Worm (Caenorhabditis elegans) whole organism, young adult: ENCODE data around the gene T15B12.1.

Source experiments
- F10E7.11 ChIP-seq: sonication (generic microtip); optimal IDR thresholded peaks from 2 replicates; lab custom pipeline; 2017; ENCODE audit warnings: mild to moderate bottlenecking, missing genetic modification characterization, moderate library complexity, missing compliant biosample characterization
- K11D2.4 ChIP-seq: fragments of 200-800 bp; sonication (Bioruptor generic); IDR thresholded peaks from 2 replicates; pipeline ENCODE4 v1.3.6; 2022; ENCODE audit warnings: missing genetic modification reagents, missing genetic modification characterization, missing compliant biosample characterization
- T07F8.4 ChIP-seq: sonication (generic microtip); optimal IDR thresholded peaks from 2 replicates; lab custom pipeline; 2016; ENCODE audit warnings: mild to moderate bottlenecking, missing genetic modification characterization, moderate library complexity, missing compliant biosample characterization
- Y56A3A.18 ChIP-seq: fragments of 200-800 bp; sonication (Bioruptor generic); IDR thresholded peaks from 2 replicates; pipeline ENCODE4 v1.3.6; 2022; ENCODE audit warnings: missing genetic modification reagents, missing genetic modification characterization, missing compliant biosample characterization
- aptf-3 ChIP-seq: fragments of 200-800 bp; sonication (Bioruptor generic); IDR thresholded peaks from 2 replicates; pipeline ENCODE4 v1.3.6; 2022; ENCODE audit warnings: missing genetic modification characterization, missing compliant biosample characterization
- attf-6 ChIP-seq: fragments of 200-800 bp; sonication (Bioruptor generic); IDR thresholded peaks from 2 replicates; pipeline ENCODE4 v1.3.6; 2022; ENCODE audit warnings: missing genetic modification reagents, missing genetic modification characterization, missing compliant biosample characterization
- bed-2 ChIP-seq: fragments of 200-800 bp; sonication (Bioruptor generic); IDR thresholded peaks from 2 replicates; pipeline ENCODE4 v1.3.6; 2022; ENCODE audit warnings: missing genetic modification reagents, missing genetic modification characterization, missing compliant biosample characterization
- cebp-1 ChIP-seq, 2 experiments: fragments of 200-800 bp in 1 of 2; sonication (Bioruptor generic) in 1 of 2; sonication (generic microtip) in 1 of 2; IDR thresholded peaks in 1 of 2; optimal IDR thresholded peaks in 1 of 2; 2 replicates each; pipeline versions ENCODE4 v1.3.6 to Lab custom; 2017 to 2022; ENCODE audit warnings: missing compliant biosample characterization in 2 of 2, missing genetic modification characterization in 2 of 2, mild to moderate bottlenecking in 1 of 2, missing genetic modification reagents in 1 of 2, moderate library complexity in 1 of 2
- ceh-100 ChIP-seq: fragments of 200-800 bp; sonication (Bioruptor generic); IDR thresholded peaks from 2 replicates; pipeline ENCODE4 v1.3.6; 2022; ENCODE audit warnings: missing genetic modification reagents, missing genetic modification characterization, missing compliant biosample characterization
- ceh-91 ChIP-seq: fragments of 200-800 bp; sonication (Bioruptor generic); IDR thresholded peaks from 2 replicates; pipeline ENCODE4 v1.3.6; 2022; ENCODE audit warnings: missing genetic modification reagents, missing genetic modification characterization, missing compliant biosample characterization
- dox-1 ChIP-seq: fragments of 200-800 bp; sonication (Bioruptor generic); IDR thresholded peaks from 2 replicates; pipeline ENCODE4 v1.3.6; 2022; ENCODE audit warnings: missing genetic modification reagents, missing genetic modification characterization, missing compliant biosample characterization
- dpff-1 ChIP-seq: sonication (generic microtip); optimal IDR thresholded peaks from 2 replicates; lab custom pipeline; 2017; ENCODE audit warnings: mild to moderate bottlenecking, missing genetic modification characterization, missing compliant biosample characterization
- egl-18 ChIP-seq: fragments of 200-800 bp; sonication (Bioruptor generic); IDR thresholded peaks from 2 replicates; pipeline ENCODE4 v1.3.6; 2022; ENCODE audit warnings: missing genetic modification reagents, missing genetic modification characterization, missing compliant biosample characterization
- egl-44 ChIP-seq: fragments of 200-800 bp; sonication (Bioruptor generic); IDR thresholded peaks from 2 replicates; pipeline ENCODE4 v1.3.6; 2022; ENCODE audit warnings: missing genetic modification reagents, missing genetic modification characterization, missing compliant biosample characterization
- egrh-3 ChIP-seq: fragments of 200-800 bp; sonication (Bioruptor generic); IDR thresholded peaks from 2 replicates; pipeline ENCODE4 v1.3.6; 2022; ENCODE audit warnings: missing genetic modification reagents, missing genetic modification characterization, missing compliant biosample characterization
- hlh-12 ChIP-seq: sonication (generic microtip); optimal IDR thresholded peaks from 2 replicates; lab custom pipeline; 2016; ENCODE audit warnings: missing genetic modification characterization, missing compliant biosample characterization
- hmg-1.2 ChIP-seq: fragments of 200-800 bp; sonication (Bioruptor generic); IDR thresholded peaks from 2 replicates; pipeline ENCODE4 v1.3.6; 2022; ENCODE audit warnings: missing genetic modification reagents, missing genetic modification characterization, missing compliant biosample characterization
- hmg-20 ChIP-seq: fragments of 200-800 bp; sonication (Bioruptor generic); IDR thresholded peaks from 2 replicates; pipeline ENCODE4 v1.3.6; 2022; ENCODE audit warnings: missing genetic modification reagents, missing genetic modification characterization, missing compliant biosample characterization
- lag-1 ChIP-seq: fragments of 200-800 bp; sonication (Bioruptor generic); IDR thresholded peaks from 2 replicates; pipeline ENCODE4 v1.3.6; 2022; ENCODE audit warnings: missing genetic modification reagents, missing genetic modification characterization, missing compliant biosample characterization
- let-526 ChIP-seq: fragments of 200-800 bp; sonication (Bioruptor generic); IDR thresholded peaks from 2 replicates; pipeline ENCODE4 v1.3.6; 2022; ENCODE audit warnings: missing genetic modification reagents, missing genetic modification characterization, missing compliant biosample characterization
- lin-26 ChIP-seq: fragments of 200-800 bp; sonication (Bioruptor generic); IDR thresholded peaks from 2 replicates; pipeline ENCODE4 v1.3.6; 2022; ENCODE audit warnings: missing genetic modification reagents, missing genetic modification characterization, missing compliant biosample characterization
- lsy-27 ChIP-seq: sonication (generic microtip); optimal IDR thresholded peaks from 2 replicates; lab custom pipeline; 2017; ENCODE audit warnings: missing genetic modification characterization, mild to moderate bottlenecking, missing compliant biosample characterization, antibody characterized with exemption, missing genotype, borderline replicate concordance; ENCODE audit not compliant: insufficient read depth
- madf-3 ChIP-seq: fragments of 200-800 bp; sonication (Bioruptor generic); IDR thresholded peaks from 2 replicates; pipeline ENCODE4 v1.3.6; 2022; ENCODE audit warnings: missing genetic modification reagents, missing genetic modification characterization, missing compliant biosample characterization
- madf-6 ChIP-seq: fragments of 200-800 bp; sonication (Bioruptor generic); IDR thresholded peaks from 2 replicates; pipeline ENCODE4 v1.3.6; 2022; ENCODE audit warnings: missing genetic modification reagents, missing genetic modification characterization, missing compliant biosample characterization
- madf-8 ChIP-seq: fragments of 200-800 bp; sonication (Bioruptor generic); conservative IDR thresholded peaks from 2 replicates; pipeline ENCODE4 v1.3.6; 2022; ENCODE audit warnings: missing genetic modification reagents, missing genetic modification characterization, missing compliant biosample characterization
- nfya-2 ChIP-seq: fragments of 200-800 bp; sonication (Bioruptor generic); IDR thresholded peaks from 2 replicates; pipeline ENCODE4 v1.3.6; 2022; ENCODE audit warnings: missing genetic modification reagents, missing genetic modification characterization, missing compliant biosample characterization
- nhr-120 ChIP-seq: fragments of 200-800 bp; sonication (Bioruptor generic); IDR thresholded peaks from 2 replicates; pipeline ENCODE4 v1.3.6; 2022; ENCODE audit warnings: missing genetic modification characterization, missing compliant biosample characterization
- nhr-27 ChIP-seq: fragments of 200-800 bp; sonication (Bioruptor generic); optimal IDR thresholded peaks from 2 replicates; lab custom pipeline; 2018; ENCODE audit warnings: mild to moderate bottlenecking, missing genetic modification characterization, moderate library complexity, missing compliant biosample characterization
- nhr-80 ChIP-seq: sonication (generic microtip); optimal IDR thresholded peaks from 2 replicates; lab custom pipeline; 2016; ENCODE audit warnings: missing genetic modification characterization, missing compliant biosample characterization
- pbrm-1 ChIP-seq: fragments of 200-800 bp; sonication (Bioruptor generic); IDR thresholded peaks from 2 replicates; pipeline ENCODE4 v1.3.6; 2022; ENCODE audit warnings: missing genetic modification reagents, missing genetic modification characterization, missing compliant biosample characterization
- rec-8 ChIP-seq, 2 experiments: sonication (generic microtip); optimal IDR thresholded peaks; 2 replicates each; lab custom pipeline; 2016; ENCODE audit warnings: mild to moderate bottlenecking in 2 of 2, missing genetic modification characterization in 2 of 2, missing genetic modification reagents in 2 of 2, missing genotype in 2 of 2, missing biosample characterization in 1 of 2, missing compliant biosample characterization in 1 of 2, moderate library complexity in 1 of 2
- repo-1 ChIP-seq: sonication (generic microtip); optimal IDR thresholded peaks from 2 replicates; lab custom pipeline; 2017; ENCODE audit warnings: mild to moderate bottlenecking, missing genetic modification characterization, missing compliant biosample characterization
- sea-2 ChIP-seq: fragments of 200-800 bp; sonication (Bioruptor generic); IDR thresholded peaks from 2 replicates; pipeline ENCODE4 v1.3.6; 2022; ENCODE audit warnings: missing genetic modification characterization, missing compliant biosample characterization
- snpc-4 ChIP-seq, 5 experiments: fragments of 150-350 bp in 1 of 5; sonication (generic microtip) in 4 of 5; optimal IDR thresholded peaks; 2 replicates each; lab custom pipeline; 2014 to 2018; ENCODE audit warnings: missing genetic modification characterization in 5 of 5, missing biosample characterization in 3 of 5, antibody characterized with exemption in 2 of 5, mild to moderate bottlenecking in 2 of 5, missing compliant biosample characterization in 2 of 5, missing genotype in 2 of 5, moderate library complexity in 2 of 5, missing genetic modification reagents in 1 of 5
- sptf-2 ChIP-seq: fragments of 200-800 bp; sonication (Bioruptor generic); optimal IDR thresholded peaks from 2 replicates; lab custom pipeline; 2018; ENCODE audit warnings: mild to moderate bottlenecking, missing genetic modification characterization, missing compliant biosample characterization
- ztf-28 ChIP-seq: fragments of 200-800 bp; sonication (Bioruptor generic); IDR thresholded peaks from 2 replicates; pipeline ENCODE4 v1.3.6; 2022; ENCODE audit warnings: missing genetic modification reagents, missing genetic modification characterization, missing compliant biosample characterization
- ztf-6 ChIP-seq: fragments of 200-800 bp; sonication (Bioruptor generic); IDR thresholded peaks from 2 replicates; pipeline ENCODE4 v1.3.6; 2022; ENCODE audit warnings: missing genetic modification reagents, missing genetic modification characterization, missing compliant biosample characterization

T15B12.1 gene

DNA sequence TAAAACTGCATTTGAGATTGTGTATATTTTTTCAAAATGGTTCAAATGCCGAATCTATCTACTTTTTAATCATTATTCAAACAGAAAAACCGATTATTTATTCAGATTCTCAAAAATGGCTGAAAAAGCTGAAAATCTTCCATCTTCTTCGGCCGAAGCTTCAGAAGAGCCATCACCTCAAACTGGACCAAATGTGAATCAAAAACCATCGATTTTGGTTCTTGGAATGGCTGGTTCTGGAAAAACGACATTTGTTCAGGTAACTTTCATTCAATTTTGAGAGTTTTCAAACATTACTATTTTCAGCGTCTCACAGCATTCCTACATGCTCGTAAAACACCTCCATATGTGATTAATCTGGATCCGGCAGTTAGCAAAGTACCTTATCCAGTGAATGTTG lies 29.1 kb upstream of the T15B12.1 start, which contains the start of gene gop-2:
gop-2 (plus strand) TSS at position 106 of the 400 bp plus-strand sequence.
- TF ChIP-seq egrh-3: no peak
- TF ChIP-seq let-526: no peak
- no peak for TF ChIP-seq madf-8 (GFP tag; lab: Robert Waterston, UW)
- no peak for TF ChIP-seq madf-3
- TF ChIP-seq repo-1 (tag; lab: Kevin White, UChicago): no peak

DNA sequence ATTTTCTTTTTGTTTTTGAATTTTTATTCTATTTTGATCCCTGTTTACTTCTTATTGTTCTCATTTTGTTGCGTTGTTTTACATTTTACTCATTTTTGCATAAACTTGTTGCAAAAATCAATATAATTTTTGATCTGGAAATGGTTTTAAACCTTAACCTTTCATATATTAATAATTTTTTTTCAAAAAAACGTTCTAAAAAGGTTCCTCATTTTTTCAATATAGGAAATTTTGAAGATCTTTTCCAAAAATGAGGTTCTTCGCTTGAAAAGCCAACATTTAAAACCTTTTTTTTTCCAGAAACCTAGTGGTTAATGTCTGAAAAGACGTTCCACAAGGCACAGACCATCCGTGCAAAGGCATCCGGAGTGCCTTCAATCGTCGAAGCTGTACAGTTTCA lies 27.6 kb upstream of the T15B12.1 start, which contains the start of gene gop-3:
gop-3 (plus strand) TSS at position 301 of the 400 bp plus-strand sequence.
- TF ChIP-seq snpc-4 (GFP tag; optimal IDR thresholded peaks at IDR 0.05; lab: Kevin White, UChicago): no peak
- TF ChIP-seq snpc-4 (tag; optimal IDR thresholded peaks at IDR 0.05; lab: Kevin White, UChicago): no peak
- no peak for TF ChIP-seq egl-44 (GFP tag; lab: Robert Waterston, UW)
- TF ChIP-seq nhr-27 (tag; lab: Kevin White, UChicago): no peak
- no peak for TF ChIP-seq dpff-1 (tag; lab: Kevin White, UChicago)
- TF ChIP-seq lsy-27 (tag; lab: Kevin White, UChicago): no peak
- no peak for TF ChIP-seq egl-18
- TF ChIP-seq pbrm-1: no peak
- no peak for TF ChIP-seq hmg-20
- TF ChIP-seq K11D2.4: no peak
- TF ChIP-seq ceh-91: no peak
- no peak for TF ChIP-seq hlh-12
- TF ChIP-seq cebp-1 (GFP tag; IDR thresholded peaks at IDR 0.05; lab: Robert Waterston, UW): no peak
- no peak for TF ChIP-seq cebp-1 (tag; optimal IDR thresholded peaks at IDR 0.05; lab: Kevin White, UChicago)
- TF ChIP-seq nhr-120 (GFP tag; lab: Robert Waterston, UW): no peak
- TF ChIP-seq nfya-2: no peak
- no peak for TF ChIP-seq ztf-6 (GFP tag; lab: Robert Waterston, UW)
- TF ChIP-seq, all 124 proteins: peak for 0

DNA sequence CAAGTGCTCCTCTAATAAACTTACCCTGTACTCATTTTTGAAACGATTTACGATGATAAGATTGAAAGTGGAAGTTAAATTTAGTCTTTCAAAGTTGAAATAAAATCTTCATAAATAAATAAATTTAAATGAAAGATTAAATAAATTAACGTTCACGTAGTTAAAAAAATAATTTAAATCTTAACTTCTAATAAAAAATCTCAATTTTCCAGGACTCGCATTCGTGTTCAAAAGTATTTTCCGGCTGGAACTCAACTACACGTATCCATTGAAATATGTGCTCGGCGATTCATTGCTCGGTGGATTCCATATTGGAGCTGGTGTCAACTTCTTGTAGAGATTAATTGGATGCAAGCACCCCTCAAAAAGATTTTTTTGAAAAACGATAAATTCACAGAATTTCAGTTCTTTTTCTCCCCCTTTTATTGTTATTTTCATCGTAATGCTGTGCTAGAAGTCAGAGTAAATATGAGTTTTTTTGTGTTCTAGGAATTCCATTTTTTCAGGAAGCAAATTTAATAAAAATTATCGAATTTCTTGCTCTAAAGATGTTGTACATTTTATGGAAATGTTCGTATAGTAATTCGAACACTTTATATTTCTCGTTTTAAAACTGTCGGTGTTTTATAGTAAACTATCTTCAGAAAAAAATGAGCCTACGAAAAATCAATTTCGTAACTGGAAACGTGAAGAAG lies 24.5 kb upstream of the T15B12.1 start, which contains the start of the genes C34E10.9 and hap-1:
C34E10.9 (minus strand) TSS at position 101 of the 695 bp plus-strand sequence.
hap-1 (plus strand) TSS at position 645 of the 695 bp plus-strand sequence.
- TF ChIP-seq nhr-80: no peak
- TF ChIP-seq F10E7.11: no peak
- no peak for TF ChIP-seq ztf-6 (GFP tag; lab: Robert Waterston, UW)
- TF ChIP-seq ztf-28 (GFP tag; lab: Robert Waterston, UW): no peak
- no peak for TF ChIP-seq attf-6
- no peak for TF ChIP-seq bed-2 (GFP tag; lab: Robert Waterston, UW)
- no peak for TF ChIP-seq madf-6 (GFP tag; lab: Robert Waterston, UW)
- no peak for TF ChIP-seq dox-1 (GFP tag; lab: Robert Waterston, UW)
- TF ChIP-seq sptf-2 (GFP tag; lab: Kevin White, UChicago): no peak
- TF ChIP-seq ceh-100 (GFP tag; lab: Robert Waterston, UW): no peak
- no peak for TF ChIP-seq T07F8.4
- TF ChIP-seq Y56A3A.18 (GFP tag; lab: Robert Waterston, UW): no peak
- TF ChIP-seq hmg-1.2 (GFP tag; lab: Robert Waterston, UW): no peak
- no peak for TF ChIP-seq lag-1 (GFP tag; lab: Robert Waterston, UW)
- no peak for TF ChIP-seq aptf-3 (GFP tag; lab: Robert Waterston, UW)
- no peak for TF ChIP-seq sea-2 (GFP tag; lab: Robert Waterston, UW)
- TF ChIP-seq lin-26 (GFP tag; lab: Robert Waterston, UW): no peak
- no peak for TF ChIP-seq rec-8 (tag; optimal IDR thresholded peaks at IDR 0.05; lab: Kevin White, UChicago)
- TF ChIP-seq, all 124 proteins: peak for 0
